Worm (Caenorhabditis elegans) whole organism, mixed stage, embryonic: ENCODE results near the gene dhs-20.
A peak's percentile ranks its signal among the peaks of the same experiment; 100 is the strongest.

Experiments used
- M03D4.4 ChIP-seq: sonication (generic microtip); optimal IDR thresholded peaks from 2 replicates; lab custom pipeline; 2017; ENCODE audit warnings: mild to moderate bottlenecking, missing genetic modification characterization, missing compliant biosample characterization
- bed-3 ChIP-seq: fragments of 200-800 bp; sonication (Bioruptor generic); optimal IDR thresholded peaks from 3 replicates; lab custom pipeline; 2018; ENCODE audit warnings: mild to moderate bottlenecking, missing genetic modification characterization, moderate library complexity, missing compliant biosample characterization
- blmp-1 ChIP-seq: fragments of 150-350 bp; optimal IDR thresholded peaks from 2 replicates; lab custom pipeline; 2014; ENCODE audit warnings: missing biosample characterization, missing genetic modification characterization
- ceh-39 ChIP-seq: fragments of 150-350 bp; optimal IDR thresholded peaks from 2 replicates; lab custom pipeline; 2014; ENCODE audit warnings: missing biosample characterization, missing genetic modification characterization
- ceh-43 ChIP-seq: fragments of 200-800 bp; sonication (Bioruptor generic); optimal IDR thresholded peaks from 2 replicates; lab custom pipeline; 2018; ENCODE audit warnings: mild to moderate bottlenecking, missing genetic modification characterization, moderate library complexity, missing compliant biosample characterization
- ceh-83 ChIP-seq: fragments of 200-800 bp; sonication (Bioruptor generic); optimal IDR thresholded peaks from 2 replicates; lab custom pipeline; 2018; ENCODE audit warnings: mild to moderate bottlenecking, missing genetic modification characterization, missing compliant biosample characterization
- ces-1 ChIP-seq: fragments of 150-350 bp; optimal IDR thresholded peaks from 2 replicates; lab custom pipeline; 2014; ENCODE audit warnings: missing biosample characterization, missing genetic modification reagents, missing genetic modification characterization
- cnd-1 ChIP-seq: fragments of 200-800 bp; sonication (Bioruptor generic); optimal IDR thresholded peaks from 2 replicates; lab custom pipeline; 2018; ENCODE audit warnings: mild to moderate bottlenecking, missing genetic modification characterization, missing compliant biosample characterization
- elt-1 ChIP-seq: sonication (generic microtip); optimal IDR thresholded peaks from 2 replicates; lab custom pipeline; 2017; ENCODE audit warnings: missing genetic modification characterization, mild to moderate bottlenecking, missing compliant biosample characterization, antibody characterized with exemption, moderate library complexity, borderline replicate concordance; ENCODE audit not compliant: insufficient read depth
- elt-3 ChIP-seq: fragments of 150-350 bp; optimal IDR thresholded peaks from 2 replicates; lab custom pipeline; 2014; ENCODE audit warnings: missing biosample characterization, missing genetic modification characterization
- flh-1 ChIP-seq: fragments of 200-800 bp; sonication (Bioruptor generic); optimal IDR thresholded peaks from 2 replicates; lab custom pipeline; 2018; ENCODE audit warnings: mild to moderate bottlenecking, missing genetic modification characterization, moderate library complexity, missing compliant biosample characterization
- ham-2 ChIP-seq: fragments of 200-800 bp; sonication (Bioruptor generic); optimal IDR thresholded peaks from 2 replicates; lab custom pipeline; 2018; ENCODE audit warnings: mild to moderate bottlenecking, missing genetic modification characterization, missing compliant biosample characterization
- hlh-1 ChIP-seq: fragments of 150-350 bp; optimal IDR thresholded peaks from 2 replicates; lab custom pipeline; 2014; ENCODE audit warnings: missing biosample characterization, missing genetic modification reagents, missing genetic modification characterization
- lin-13 ChIP-seq: fragments of 150-350 bp; optimal IDR thresholded peaks from 2 replicates; lab custom pipeline; 2014; ENCODE audit warnings: missing biosample characterization, missing genetic modification characterization
- lsy-2 ChIP-seq: fragments of 150-350 bp; optimal IDR thresholded peaks from 2 replicates; lab custom pipeline; 2014; ENCODE audit warnings: missing biosample characterization, missing genetic modification characterization
- mab-5 ChIP-seq: fragments of 150-350 bp; optimal IDR thresholded peaks from 2 replicates; lab custom pipeline; 2014; ENCODE audit warnings: missing biosample characterization, missing genetic modification characterization
- mep-1 ChIP-seq: fragments of 150-350 bp; optimal IDR thresholded peaks from 2 replicates; lab custom pipeline; 2017; ENCODE audit warnings: missing biosample characterization, missing genetic modification reagents, missing genetic modification characterization, inconsistent platforms
- mls-2 ChIP-seq: sonication (generic microtip); optimal IDR thresholded peaks from 2 replicates; lab custom pipeline; 2016; ENCODE audit warnings: mild to moderate bottlenecking, missing genetic modification characterization, moderate library complexity, missing compliant biosample characterization
- nhr-12 ChIP-seq: fragments of 150-350 bp; optimal IDR thresholded peaks from 2 replicates; lab custom pipeline; 2014; ENCODE audit warnings: missing biosample characterization, missing genetic modification characterization
- nhr-2 ChIP-seq: fragments of 150-350 bp; optimal IDR thresholded peaks from 2 replicates; lab custom pipeline; 2014; ENCODE audit warnings: missing biosample characterization, missing genetic modification characterization
- nhr-28 ChIP-seq: fragments of 150-350 bp; optimal IDR thresholded peaks from 2 replicates; lab custom pipeline; 2014; ENCODE audit warnings: missing biosample characterization, missing genetic modification characterization
- nhr-76 ChIP-seq: sonication (generic microtip); optimal IDR thresholded peaks from 2 replicates; lab custom pipeline; 2017; ENCODE audit warnings: missing biosample characterization, missing genetic modification characterization
- pha-4 ChIP-seq: fragments of 150-350 bp; optimal IDR thresholded peaks from 2 replicates; lab custom pipeline; 2018; ENCODE audit warnings: missing biosample characterization, missing genetic modification reagents, missing genetic modification characterization
- sem-2 ChIP-seq: fragments of 200-800 bp; sonication (Bioruptor generic); optimal IDR thresholded peaks from 2 replicates; lab custom pipeline; 2018; ENCODE audit warnings: mild to moderate bottlenecking, missing genetic modification characterization, missing compliant biosample characterization
- snpc-4 ChIP-seq: fragments of 150-350 bp; optimal IDR thresholded peaks from 2 replicates; lab custom pipeline; 2014; ENCODE audit warnings: missing biosample characterization, missing genetic modification characterization
- sptf-1 ChIP-seq: sonication (generic microtip); optimal IDR thresholded peaks from 2 replicates; lab custom pipeline; 2017; ENCODE audit warnings: mild to moderate bottlenecking, missing genetic modification characterization, moderate library complexity, missing compliant biosample characterization
- tbx-8 ChIP-seq: fragments of 200-800 bp; sonication (Bioruptor generic); optimal IDR thresholded peaks from 2 replicates; lab custom pipeline; 2018; ENCODE audit warnings: mild to moderate bottlenecking, missing genetic modification characterization, moderate library complexity, missing compliant biosample characterization
- unc-120 ChIP-seq: sonication (generic microtip); optimal IDR thresholded peaks from 2 replicates; lab custom pipeline; 2017; ENCODE audit warnings: missing genetic modification characterization, missing compliant biosample characterization; ENCODE audit not compliant: poor library complexity, severe bottlenecking
- unc-39 ChIP-seq: fragments of 150-350 bp; optimal IDR thresholded peaks from 2 replicates; lab custom pipeline; 2014; ENCODE audit warnings: missing biosample characterization, missing genetic modification characterization
- unc-62 ChIP-seq: fragments of 150-350 bp; optimal IDR thresholded peaks from 2 replicates; lab custom pipeline; 2014; ENCODE audit warnings: missing biosample characterization, missing genetic modification reagents, missing genetic modification characterization
- zip-8 ChIP-seq: fragments of 150-350 bp; optimal IDR thresholded peaks from 2 replicates; lab custom pipeline; 2014; ENCODE audit warnings: missing biosample characterization, missing genetic modification characterization
- ztf-11 ChIP-seq: fragments of 150-350 bp; optimal IDR thresholded peaks from 2 replicates; lab custom pipeline; 2014; ENCODE audit warnings: missing biosample characterization, missing genetic modification characterization

dhs-20 gene

DNA sequence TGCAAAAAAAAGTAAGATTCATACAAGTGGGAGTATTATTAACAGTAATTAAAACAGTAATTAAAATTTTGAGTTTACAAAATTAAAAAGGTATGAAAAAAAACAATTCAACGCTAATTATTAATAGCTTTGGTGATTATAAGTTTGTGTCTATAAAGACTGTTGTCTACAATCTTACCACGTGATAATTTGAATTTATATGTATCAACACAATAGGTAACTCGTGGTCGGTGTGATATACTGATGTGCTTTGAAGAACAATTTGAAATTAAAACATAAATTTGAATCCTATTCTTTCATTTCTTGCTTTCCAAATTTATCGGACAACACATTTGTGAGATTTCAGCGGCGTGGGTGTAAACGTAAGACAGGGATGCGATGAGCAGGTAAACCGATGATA lies 23.5 kb upstream of the dhs-20 start:
- TF ChIP-seq nhr-2 = no peak
- TF ChIP-seq mls-2 (tag; lab: Kevin White, UChicago) = no peak
- no peak for TF ChIP-seq blmp-1
- TF ChIP-seq bed-3 = no peak
- no peak for TF ChIP-seq lin-13
- TF ChIP-seq ztf-11 (tag; lab: Kevin White, UChicago) = no peak
- TF ChIP-seq sptf-1 (tag; lab: Kevin White, UChicago) = no peak
- no peak for TF ChIP-seq mep-1 (tag; lab: Kevin White, UChicago)
- no peak for TF ChIP-seq ceh-83 (GFP tag; lab: Kevin White, UChicago)
- TF ChIP-seq nhr-12 (tag; lab: Kevin White, UChicago) = no peak
- TF ChIP-seq M03D4.4 (tag; lab: Kevin White, UChicago) = no peak
- no peak for TF ChIP-seq snpc-4 (tag; lab: Kevin White, UChicago)
- no peak for TF ChIP-seq pha-4 (tag; lab: Kevin White, UChicago)
- no peak for TF ChIP-seq nhr-76
- TF ChIP-seq ham-2 (GFP tag; lab: Kevin White, UChicago) = no peak

- peak; percentile 4 for TF ChIP-seq ces-1 (GFP tag; lab: Kevin White, UChicago)
- TF ChIP-seq bed-3 = no peak
- no peak for TF ChIP-seq ceh-43 (GFP tag; lab: Kevin White, UChicago)
- TF ChIP-seq, all 35 proteins: peak for 1
Measured at ce11 chrV:11624954-11625353, 20.6 kb upstream of the dhs-20 start.

- TF ChIP-seq lin-13 (no peak), tbx-8 (GFP tag; lab: Kevin White, UChicago) (no peak), snpc-4 (tag; lab: Kevin White, UChicago) (no peak), nhr-12 (tag; lab: Kevin White, UChicago) (no peak), ceh-83 (GFP tag; lab: Kevin White, UChicago) (no peak), flh-1 (GFP tag; lab: Kevin White, UChicago) (no peak), bed-3 (no peak), unc-62 (GFP tag; lab: Kevin White, UChicago) (no peak), blmp-1 (no peak), unc-39 (tag; lab: Kevin White, UChicago) (no peak), cnd-1 (no peak), ztf-11 (tag; lab: Kevin White, UChicago) (no peak), zip-8 (tag; lab: Kevin White, UChicago) (no peak), sem-2 (no peak), M03D4.4 (tag; lab: Kevin White, UChicago) (no peak), hlh-1 (tag; lab: Kevin White, UChicago) (no peak), pha-4 (tag; lab: Kevin White, UChicago) (no peak), ceh-39 (tag; lab: Kevin White, UChicago) (no peak), nhr-28 (tag; lab: Kevin White, UChicago) (no peak)
Measured at ce11 chrV:11621276-11621675, 16.9 kb upstream of the dhs-20 start.

DNA sequence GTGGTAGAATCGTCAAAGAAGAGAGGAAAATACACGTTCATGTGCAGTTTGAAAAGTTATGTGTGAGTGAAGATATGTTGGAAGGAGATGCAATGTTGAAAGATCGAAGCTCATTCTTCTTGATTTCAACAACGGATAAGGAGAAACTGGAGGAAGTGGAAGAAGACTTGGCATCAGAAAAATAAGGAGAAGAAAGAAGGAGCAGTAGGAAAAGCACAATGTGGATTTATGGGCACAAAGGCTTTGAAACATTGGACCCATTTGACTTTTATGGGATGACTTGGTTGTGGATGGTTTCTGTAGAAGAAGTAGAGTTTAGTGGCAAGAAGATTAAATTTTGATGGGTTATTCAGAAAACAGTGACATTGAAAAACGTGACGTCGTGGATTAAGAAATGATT lies 15.7 kb upstream of the dhs-20 start:
- TF ChIP-seq zip-8 (tag; lab: Kevin White, UChicago) (no peak), pha-4 (tag; lab: Kevin White, UChicago) (no peak), ztf-11 (tag; lab: Kevin White, UChicago) (no peak), tbx-8 (GFP tag; lab: Kevin White, UChicago) (no peak), ham-2 (GFP tag; lab: Kevin White, UChicago) (no peak), unc-62 (GFP tag; lab: Kevin White, UChicago) (no peak), unc-39 (tag; lab: Kevin White, UChicago) (no peak), mab-5 (tag; lab: Kevin White, UChicago) (no peak), mep-1 (tag; lab: Kevin White, UChicago) (no peak), nhr-2 (no peak), lsy-2 (tag; lab: Kevin White, UChicago) (no peak), nhr-76 (no peak), unc-120 (tag; lab: Kevin White, UChicago) (no peak)

ce11 chrV:11618173-11618572 lies 13.8 kb upstream of the dhs-20 start, which contains the start of gene glb-15:
TSS of gene glb-15 (minus strand) at chrV:11618273.
- TF ChIP-seq ceh-43 (GFP tag; lab: Kevin White, UChicago) (no peak), sem-2 (no peak)

DNA sequence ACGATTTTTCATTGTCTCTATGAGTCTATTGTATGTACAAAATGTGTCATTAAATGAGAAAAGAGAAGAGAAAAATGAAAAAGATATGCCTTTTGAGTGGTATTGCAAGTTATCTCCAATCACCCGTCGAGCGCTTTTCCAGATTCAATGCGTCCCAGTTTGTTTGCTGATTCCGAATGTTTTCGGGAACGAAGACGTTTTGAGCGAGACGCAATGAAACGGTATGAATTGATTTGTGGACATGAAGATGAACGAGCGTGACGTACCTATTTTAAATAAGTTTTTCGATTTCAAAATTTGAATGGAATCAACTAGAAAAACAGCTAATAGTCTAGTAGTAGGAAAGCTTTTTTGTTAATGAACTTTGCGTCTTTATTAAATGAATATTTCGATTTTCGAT lies 12.4 kb upstream of the dhs-20 start:
- TF ChIP-seq unc-39 (tag; lab: Kevin White, UChicago) = no peak
- no peak for TF ChIP-seq lsy-2 (tag; lab: Kevin White, UChicago)
- no peak for TF ChIP-seq blmp-1
- TF ChIP-seq zip-8 (tag; lab: Kevin White, UChicago) = no peak
- no peak for TF ChIP-seq elt-3 (tag; lab: Kevin White, UChicago)
- no peak for TF ChIP-seq cnd-1
- no peak for TF ChIP-seq nhr-76
- no peak for TF ChIP-seq sem-2
- no peak for TF ChIP-seq mep-1 (tag; lab: Kevin White, UChicago)
- TF ChIP-seq snpc-4 (tag; lab: Kevin White, UChicago) = no peak
- no peak for TF ChIP-seq bed-3
- TF ChIP-seq ces-1 (GFP tag; lab: Kevin White, UChicago) = no peak
- no peak for TF ChIP-seq pha-4 (tag; lab: Kevin White, UChicago)
- TF ChIP-seq ceh-39 (tag; lab: Kevin White, UChicago) = no peak
- TF ChIP-seq elt-1 (tag; lab: Kevin White, UChicago) = no peak
- TF ChIP-seq sptf-1 (tag; lab: Kevin White, UChicago) = no peak
- no peak for TF ChIP-seq unc-62 (GFP tag; lab: Kevin White, UChicago)
- no peak for TF ChIP-seq mab-5 (tag; lab: Kevin White, UChicago)
